Worm (Caenorhabditis elegans) whole organism, L1 larva: ENCODE results near the gene C01G10.10.

Experiments
- C04F5.9 ChIP-seq: sonication (generic microtip); optimal IDR thresholded peaks from 2 replicates; lab custom pipeline; 2016; ENCODE audit warnings: missing genetic modification characterization, missing compliant biosample characterization
- aha-1 ChIP-seq: fragments of 150-350 bp; optimal IDR thresholded peaks from 2 replicates; lab custom pipeline; 2014; ENCODE audit warnings: missing biosample characterization, missing genetic modification characterization
- aly-2 ChIP-seq: fragments of 150-350 bp; optimal IDR thresholded peaks from 2 replicates; lab custom pipeline; 2014; ENCODE audit warnings: missing biosample characterization, missing genetic modification characterization
- ceh-63 ChIP-seq: fragments of 200-800 bp; sonication (Bioruptor generic); optimal IDR thresholded peaks from 2 replicates; lab custom pipeline; 2018; ENCODE audit warnings: mild to moderate bottlenecking, missing genetic modification characterization, missing compliant biosample characterization
- ceh-82 ChIP-seq, 3 experiments: fragments of 150-350 bp in 1 of 3; sonication (generic microtip) in 2 of 3; optimal IDR thresholded peaks; 2 replicates each; lab custom pipeline; 2014 to 2017; ENCODE audit warnings: missing biosample characterization in 3 of 3, missing genetic modification characterization in 3 of 3
- ceh-90 ChIP-seq: sonication (generic microtip); optimal IDR thresholded peaks from 2 replicates; lab custom pipeline; 2016; ENCODE audit warnings: missing genetic modification characterization, missing compliant biosample characterization
- ces-1 ChIP-seq: fragments of 150-350 bp; optimal IDR thresholded peaks from 2 replicates; lab custom pipeline; 2014; ENCODE audit warnings: missing biosample characterization, missing genetic modification reagents, missing genetic modification characterization
- dpl-1 ChIP-seq, 3 experiments: fragments of 150-350 bp in 2 of 3; sonication (generic microtip) in 1 of 3; optimal IDR thresholded peaks; 2 replicates each; lab custom pipeline; 2014 to 2017; ENCODE audit warnings: missing biosample characterization in 3 of 3, missing genetic modification characterization in 3 of 3, missing genetic modification reagents in 3 of 3
- dsc-1 ChIP-seq: sonication (generic microtip); optimal IDR thresholded peaks from 2 replicates; lab custom pipeline; 2016; ENCODE audit warnings: mild to moderate bottlenecking, missing genetic modification characterization, missing compliant biosample characterization
- efl-1 ChIP-seq, 4 experiments: fragments of 150-350 bp; optimal IDR thresholded peaks in 3 of 4; peaks in 1 of 4; 1 replicate in 1 of 4; 2 replicates in 3 of 4; lab custom pipeline; 2014; ENCODE audit warnings: missing biosample characterization in 2 of 4, missing genetic modification characterization in 2 of 4, missing genetic modification reagents in 2 of 4
- efl-3 ChIP-seq: fragments of 200-800 bp; sonication (Bioruptor generic); optimal IDR thresholded peaks from 2 replicates; lab custom pipeline; 2018; ENCODE audit warnings: mild to moderate bottlenecking, missing genetic modification characterization, missing compliant biosample characterization
- egl-13 ChIP-seq: sonication (generic microtip); optimal IDR thresholded peaks from 2 replicates; lab custom pipeline; 2016; ENCODE audit warnings: missing genotype, missing genetic modification reagents, missing genetic modification characterization, missing compliant biosample characterization
- egl-27 ChIP-seq, 2 experiments: fragments of 150-350 bp in 1 of 2; sonication (generic microtip); optimal IDR thresholded peaks; 3 replicates each; lab custom pipeline; 2017 to 2018; ENCODE audit warnings: missing biosample characterization in 2 of 2, missing genetic modification characterization in 2 of 2, missing genetic modification reagents in 2 of 2
- ets-5 ChIP-seq: fragments of 200-800 bp; sonication (Bioruptor generic); IDR thresholded peaks from 2 replicates; pipeline ENCODE4 v1.3.6; 2022; ENCODE audit warnings: missing genetic modification characterization, missing compliant biosample characterization
- fkh-4 ChIP-seq: sonication (generic microtip); optimal IDR thresholded peaks from 2 replicates; lab custom pipeline; 2016; ENCODE audit warnings: missing compliant biosample characterization, missing genetic modification characterization, borderline replicate concordance
- fkh-8 ChIP-seq: sonication (generic microtip); optimal IDR thresholded peaks from 2 replicates; lab custom pipeline; 2016; ENCODE audit warnings: mild to moderate bottlenecking, missing genetic modification characterization, missing compliant biosample characterization
- grh-1 ChIP-seq: fragments of 200-800 bp; sonication (Bioruptor generic); IDR thresholded peaks from 2 replicates; pipeline ENCODE4 v1.3.6; 2022; ENCODE audit warnings: missing genetic modification reagents, missing genetic modification characterization, missing compliant biosample characterization
- hpl-2 ChIP-seq: fragments of 150-350 bp; optimal IDR thresholded peaks from 2 replicates; lab custom pipeline; 2014; ENCODE audit warnings: missing biosample characterization, missing genetic modification reagents, missing genetic modification characterization
- jun-1 ChIP-seq: fragments of 150-350 bp; optimal IDR thresholded peaks from 2 replicates; lab custom pipeline; 2014; ENCODE audit warnings: missing biosample characterization, missing genetic modification reagents, missing genetic modification characterization
- lin-14 ChIP-seq: fragments of 200-800 bp; sonication (Bioruptor generic); optimal IDR thresholded peaks from 2 replicates; lab custom pipeline; 2018; ENCODE audit warnings: mild to moderate bottlenecking, missing genetic modification characterization, moderate library complexity, missing compliant biosample characterization
- lin-39 ChIP-seq: fragments of 150-350 bp; optimal IDR thresholded peaks from 2 replicates; lab custom pipeline; 2014; ENCODE audit warnings: missing biosample characterization, missing genetic modification reagents, missing genetic modification characterization
- nhr-47 ChIP-seq: sonication (generic microtip); optimal IDR thresholded peaks from 2 replicates; lab custom pipeline; 2016; ENCODE audit warnings: mild to moderate bottlenecking, missing genetic modification characterization, moderate library complexity, missing compliant biosample characterization
- nhr-71 ChIP-seq: sonication (generic microtip); optimal IDR thresholded peaks from 2 replicates; lab custom pipeline; 2016; ENCODE audit warnings: mild to moderate bottlenecking, missing genetic modification characterization, moderate library complexity, missing compliant biosample characterization
- nhr-77 ChIP-seq: fragments of 150-350 bp; optimal IDR thresholded peaks from 2 replicates; lab custom pipeline; 2014; ENCODE audit warnings: missing biosample characterization, missing genetic modification characterization
- nhr-84 ChIP-seq: sonication (generic microtip); optimal IDR thresholded peaks from 2 replicates; lab custom pipeline; 2017; ENCODE audit warnings: missing biosample characterization, missing genetic modification characterization
- nhr-85 ChIP-seq: sonication (generic microtip); peaks from one replicate; lab custom pipeline; 2016; ENCODE audit warnings: missing genetic modification characterization, inconsistent platforms, missing compliant biosample characterization
- pag-3 ChIP-seq: sonication (generic microtip); optimal IDR thresholded peaks from 2 replicates; lab custom pipeline; 2017; ENCODE audit warnings: missing genetic modification characterization, mild to moderate bottlenecking, missing compliant biosample characterization, antibody characterized with exemption, borderline replicate concordance; ENCODE audit not compliant: insufficient read depth
- rnt-1 ChIP-seq: sonication (generic microtip); optimal IDR thresholded peaks from 2 replicates; lab custom pipeline; 2016; ENCODE audit warnings: mild to moderate bottlenecking, missing genetic modification characterization, moderate library complexity, missing compliant biosample characterization
- snu-23 ChIP-seq: sonication (generic microtip); optimal IDR thresholded peaks from 2 replicates; lab custom pipeline; 2016; ENCODE audit warnings: missing genetic modification characterization, missing compliant biosample characterization
- swsn-7 ChIP-seq: sonication (generic microtip); optimal IDR thresholded peaks from 2 replicates; lab custom pipeline; 2016; ENCODE audit warnings: missing genetic modification characterization, missing compliant biosample characterization
- tbx-2 ChIP-seq: sonication (generic microtip); optimal IDR thresholded peaks from 2 replicates; lab custom pipeline; 2016; ENCODE audit warnings: missing genetic modification characterization, missing compliant biosample characterization
- tlp-1 ChIP-seq: fragments of 150-350 bp; optimal IDR thresholded peaks from 2 replicates; lab custom pipeline; 2014; ENCODE audit warnings: missing biosample characterization, missing genetic modification characterization
- unc-130 ChIP-seq: fragments of 150-350 bp; optimal IDR thresholded peaks from 2 replicates; lab custom pipeline; 2017; ENCODE audit warnings: missing biosample characterization, missing genetic modification characterization, inconsistent platforms
- unc-86 ChIP-seq: sonication (generic microtip); optimal IDR thresholded peaks from 2 replicates; lab custom pipeline; 2016; ENCODE audit warnings: missing genetic modification characterization, missing compliant biosample characterization
- vab-15 ChIP-seq: sonication (generic microtip); optimal IDR thresholded peaks from 2 replicates; lab custom pipeline; 2017; ENCODE audit warnings: missing genotype, mild to moderate bottlenecking, missing genetic modification characterization, missing compliant biosample characterization
- xbp-1 ChIP-seq: sonication (generic microtip); optimal IDR thresholded peaks from 2 replicates; lab custom pipeline; 2016; ENCODE audit warnings: missing genetic modification characterization, missing compliant biosample characterization
- zip-4 ChIP-seq: fragments of 200-800 bp; sonication (Bioruptor generic); optimal IDR thresholded peaks from 2 replicates; lab custom pipeline; 2018; ENCODE audit warnings: mild to moderate bottlenecking, missing genetic modification characterization, moderate library complexity, missing compliant biosample characterization

Gene C01G10.10

DNA sequence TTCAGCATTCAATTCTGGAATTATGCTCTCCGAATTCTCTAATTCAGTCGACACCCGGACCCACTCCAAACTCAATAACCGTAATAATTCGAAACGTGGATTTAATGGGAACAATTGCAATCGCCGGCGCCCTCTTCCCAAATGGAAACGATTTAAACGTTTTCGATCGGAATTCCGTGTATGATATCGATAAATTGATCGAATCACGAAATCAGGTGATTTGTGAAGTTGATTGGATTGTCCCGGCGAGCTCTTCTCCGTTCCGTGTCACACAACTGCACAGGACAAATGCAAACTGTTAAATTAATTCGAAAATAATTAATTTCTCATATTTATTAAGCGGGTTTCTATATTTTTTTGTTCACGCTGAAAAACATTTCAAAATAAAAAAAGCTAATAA is 26.4 kb downstream of the C01G10.10 start, which contains the start of gene C25D7.16:
Gene C25D7.16, plus strand, starts transcription at position 301 of the 400 bp plus-strand sequence.
- TF ChIP-seq fkh-8 (tag; lab: Kevin White, UChicago) (no peak), efl-1 (optimal IDR thresholded peaks at IDR 0.05; lab: Kevin White, UChicago) (no peak), efl-1 (GFP tag; optimal IDR thresholded peaks at IDR 0.05 in 1 of 2; lab: Kevin White, UChicago) (peak in 1 of 2 experiments; percentile 49)

DNA sequence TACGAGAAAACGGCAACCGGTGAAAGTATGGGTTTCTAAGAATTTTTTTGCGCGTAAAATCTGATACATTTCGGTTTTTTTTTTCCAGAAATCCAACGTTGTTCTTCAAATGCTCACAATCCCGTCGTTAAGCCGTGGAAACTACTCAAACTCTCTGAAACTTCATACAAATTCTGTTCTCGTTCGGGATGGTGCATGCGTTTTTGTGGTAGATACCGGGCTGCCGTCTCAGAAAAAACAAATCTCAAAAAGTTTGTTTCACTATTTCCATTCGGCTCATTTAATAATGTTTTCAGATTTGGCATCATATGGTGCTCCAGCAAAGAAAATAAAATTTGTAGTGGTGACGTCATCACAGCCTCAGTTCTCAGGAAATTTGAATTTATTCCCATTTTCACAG is 27.5 kb downstream of the C01G10.10 start:
- TF ChIP-seq dpl-1 (GFP tag; optimal IDR thresholded peaks at IDR 0.05; lab: Kevin White, UChicago) (no peak), hpl-2 (GFP tag; lab: Kevin White, UChicago) (no peak), C04F5.9 (tag; lab: Kevin White, UChicago) (no peak), ceh-63 (GFP tag; lab: Kevin White, UChicago) (no peak), unc-130 (tag; lab: Kevin White, UChicago) (no peak), snu-23 (GFP tag; lab: Kevin White, UChicago) (no peak), ceh-90 (tag; lab: Kevin White, UChicago) (no peak), nhr-47 (tag; lab: Kevin White, UChicago) (no peak), jun-1 (no peak), aha-1 (tag; lab: Kevin White, UChicago) (no peak), tlp-1 (tag; lab: Kevin White, UChicago) (no peak)

DNA sequence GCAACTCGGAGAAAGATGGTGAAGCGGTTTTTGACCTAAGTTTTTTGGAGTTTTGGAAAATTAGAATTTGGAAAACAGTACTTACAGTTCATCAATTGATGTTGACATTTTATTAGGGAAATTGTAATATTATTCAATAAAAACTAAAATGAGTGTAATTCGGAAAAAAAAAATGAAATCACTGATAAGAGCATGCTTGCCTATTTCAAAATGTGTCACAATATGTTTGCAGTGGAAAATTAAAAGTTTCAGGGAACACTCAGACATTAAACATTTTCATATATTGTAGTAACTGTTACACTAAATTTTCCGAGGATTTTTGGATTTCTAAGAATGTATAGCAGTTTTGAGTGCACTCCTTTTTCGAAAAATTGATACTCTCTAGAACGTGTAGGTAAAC is 29.9 kb downstream of the C01G10.10 start, which contains the start of the genes fbxa-82 and C25D7.5:
Gene fbxa-82, minus strand, starts transcription at position 163 of the 400 bp plus-strand sequence.
Gene C25D7.5, plus strand, starts transcription at position 283 of the 400 bp plus-strand sequence.
- TF ChIP-seq lin-14 (GFP tag; lab: Kevin White, UChicago) (no peak), xbp-1 (tag; lab: Kevin White, UChicago) (no peak), pag-3 (no peak), zip-4 (no peak), rnt-1 (no peak), unc-86 (no peak), ceh-82 (tag; optimal IDR thresholded peaks at IDR 0.05; lab: Kevin White, UChicago) (no peak), tbx-2 (tag; lab: Kevin White, UChicago) (no peak), dpl-1 (GFP tag; optimal IDR thresholded peaks at IDR 0.05; lab: Kevin White, UChicago) (no peak), lin-39 (tag; lab: Kevin White, UChicago) (no peak), dsc-1 (tag; lab: Kevin White, UChicago) (no peak), egl-13 (no peak), ces-1 (GFP tag; lab: Kevin White, UChicago) (no peak), jun-1 (no peak), aly-2 (tag; lab: Kevin White, UChicago) (no peak), tlp-1 (tag; lab: Kevin White, UChicago) (no peak)
- TF ChIP-seq, all 84 proteins: peak for 0

DNA sequence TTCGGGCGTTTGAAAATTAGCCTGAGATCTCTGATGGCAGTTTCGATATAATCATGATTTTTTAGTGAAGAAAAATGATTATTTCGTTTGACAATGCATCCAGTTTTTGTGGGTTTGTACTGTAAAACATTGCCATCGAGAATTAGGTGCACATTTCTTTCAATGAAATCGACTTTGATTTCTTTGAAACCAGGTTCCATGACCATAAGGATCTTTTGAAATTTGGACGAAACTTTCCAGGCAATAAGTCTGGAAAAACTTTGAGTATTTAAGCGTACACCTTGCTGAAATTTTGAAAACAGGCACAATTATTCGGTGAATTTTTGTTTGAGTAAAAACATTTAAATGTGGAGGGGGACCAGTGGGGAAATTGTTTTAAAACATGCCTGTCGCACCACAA is 30.5 kb downstream of the C01G10.10 start:
- TF ChIP-seq rnt-1 (no peak), nhr-71 (no peak), dpl-1 (GFP tag; optimal IDR thresholded peaks at IDR 0.05; lab: Kevin White, UChicago) (no peak), nhr-77 (tag; lab: Kevin White, UChicago) (no peak), fkh-4 (tag; lab: Kevin White, UChicago) (no peak), grh-1 (GFP tag; lab: Robert Waterston, UW) (no peak), nhr-85 (tag; lab: Kevin White, UChicago) (no peak), ets-5 (GFP tag; lab: Robert Waterston, UW) (no peak), ces-1 (GFP tag; lab: Kevin White, UChicago) (no peak), vab-15 (tag; lab: Kevin White, UChicago) (no peak), efl-3 (GFP tag; lab: Kevin White, UChicago) (no peak), egl-27 (tag; optimal IDR thresholded peaks at IDR 0.05; lab: Kevin White, UChicago) (no peak), hpl-2 (GFP tag; lab: Kevin White, UChicago) (no peak), ceh-63 (GFP tag; lab: Kevin White, UChicago) (no peak), swsn-7 (tag; lab: Kevin White, UChicago) (no peak), efl-1 (optimal IDR thresholded peaks at IDR 0.05; lab: Kevin White, UChicago) (no peak), efl-1 (GFP tag; optimal IDR thresholded peaks at IDR 0.05 in 1 of 2; lab: Kevin White, UChicago) (no peak), nhr-84 (tag; lab: Kevin White, UChicago) (no peak)
